Worm (Caenorhabditis elegans) whole organism, mixed stage, embryonic: ENCODE measurements around the gene atad-3.

Experiments
- blmp-1 ChIP-seq: fragments of 150-350 bp; optimal IDR thresholded peaks from 2 replicates; lab custom pipeline; 2014; ENCODE audit warnings: missing biosample characterization, missing genetic modification characterization
- ceh-43 ChIP-seq: fragments of 200-800 bp; sonication (Bioruptor generic); optimal IDR thresholded peaks from 2 replicates; lab custom pipeline; 2018; ENCODE audit warnings: mild to moderate bottlenecking, missing genetic modification characterization, moderate library complexity, missing compliant biosample characterization
- lsy-2 ChIP-seq: fragments of 150-350 bp; optimal IDR thresholded peaks from 2 replicates; lab custom pipeline; 2014; ENCODE audit warnings: missing biosample characterization, missing genetic modification characterization
- nhr-2 ChIP-seq: fragments of 150-350 bp; optimal IDR thresholded peaks from 2 replicates; lab custom pipeline; 2014; ENCODE audit warnings: missing biosample characterization, missing genetic modification characterization
- nhr-237 ChIP-seq: fragments of 150-350 bp; optimal IDR thresholded peaks from 2 replicates; lab custom pipeline; 2014; ENCODE audit warnings: missing biosample characterization, missing genetic modification characterization
- nhr-76 ChIP-seq: sonication (generic microtip); optimal IDR thresholded peaks from 2 replicates; lab custom pipeline; 2017; ENCODE audit warnings: missing biosample characterization, missing genetic modification characterization
- snpc-4 ChIP-seq: fragments of 150-350 bp; optimal IDR thresholded peaks from 2 replicates; lab custom pipeline; 2014; ENCODE audit warnings: missing biosample characterization, missing genetic modification characterization
- sptf-1 ChIP-seq: sonication (generic microtip); optimal IDR thresholded peaks from 2 replicates; lab custom pipeline; 2017; ENCODE audit warnings: mild to moderate bottlenecking, missing genetic modification characterization, moderate library complexity, missing compliant biosample characterization
- unc-39 ChIP-seq: fragments of 150-350 bp; optimal IDR thresholded peaks from 2 replicates; lab custom pipeline; 2014; ENCODE audit warnings: missing biosample characterization, missing genetic modification characterization

DNA sequence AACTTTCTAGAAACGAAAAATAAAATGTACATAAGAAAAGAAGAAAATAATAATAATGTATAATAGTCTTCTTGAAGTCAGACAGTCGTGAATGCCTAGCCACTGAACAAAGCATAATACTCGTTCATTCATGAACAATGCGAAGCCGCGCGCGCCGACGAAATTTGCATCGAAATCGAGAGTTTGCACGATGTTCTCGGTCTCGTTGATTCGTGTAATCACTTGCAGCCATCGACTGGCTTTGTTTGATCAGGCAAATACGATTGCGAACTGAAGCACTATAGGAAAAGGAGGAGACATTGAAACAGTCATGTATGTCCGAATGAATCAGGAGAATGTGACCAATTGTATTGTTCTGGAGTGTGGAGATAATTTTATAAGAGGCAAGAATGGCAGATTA lies 45.0 kb upstream of the atad-3 start:
- TF ChIP-seq nhr-76 (tag; lab: Kevin White, UChicago) (no peak), ceh-43 (GFP tag; lab: Kevin White, UChicago) (no peak), lsy-2 (tag; lab: Kevin White, UChicago) (no peak), blmp-1 (tag; lab: Kevin White, UChicago) (peak; percentile 13), unc-39 (tag; lab: Kevin White, UChicago) (no peak), nhr-2 (tag; lab: Kevin White, UChicago) (no peak), sptf-1 (tag; lab: Kevin White, UChicago) (no peak), snpc-4 (tag; lab: Kevin White, UChicago) (no peak), nhr-237 (tag; lab: Kevin White, UChicago) (peak; percentile 34)
